Fruit fly (Drosophila melanogaster): ENCODE measurements around the gene Kyat.

DNA sequence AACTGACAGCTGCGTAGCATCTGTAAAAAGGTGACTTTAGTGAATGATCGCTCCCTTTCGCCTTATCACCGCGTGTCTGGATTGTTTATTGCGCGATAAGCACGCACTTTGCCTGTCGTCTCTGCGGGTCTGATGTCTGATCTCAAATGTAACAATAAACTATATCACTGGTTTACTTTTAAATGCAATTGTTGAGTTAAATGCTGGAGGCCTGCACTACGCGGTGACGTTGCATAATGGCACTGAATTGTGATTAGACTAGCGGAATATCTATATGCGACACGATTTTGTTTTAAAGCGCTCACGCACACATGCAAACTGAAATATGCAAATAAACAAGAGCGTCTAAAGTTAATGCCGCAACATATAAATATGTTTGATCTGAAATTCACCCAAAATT lies 493 bp downstream of the Kyat start:
- TF ChIP-seq h (optimal IDR thresholded peaks at IDR 0.05) = no peak
- TF ChIP-seq ttk (optimal IDR thresholded peaks at IDR 0.05) = no peak
- TF ChIP-seq psq (optimal IDR thresholded peaks at IDR 0.05) = no peak
- no peak for TF ChIP-seq Myc (optimal IDR thresholded peaks at IDR 0.05)
- no peak for TF ChIP-seq insv (optimal IDR thresholded peaks at IDR 0.05)
- TF ChIP-seq Sin3A (optimal IDR thresholded peaks at IDR 0.05) = no peak
